Worm (Caenorhabditis elegans) whole organism, late embryonic: ENCODE measurements around the gene srd-38.

Experiments
- C38D4.7 ChIP-seq: fragments of 200-800 bp; sonication (Bioruptor generic); optimal IDR thresholded peaks from 2 replicates; lab custom pipeline; 2018; ENCODE audit warnings: mild to moderate bottlenecking, missing genetic modification characterization, moderate library complexity, missing compliant biosample characterization
- F13H6.1 ChIP-seq: sonication (generic microtip); optimal IDR thresholded peaks from 2 replicates; lab custom pipeline; 2016; ENCODE audit warnings: missing genetic modification characterization, missing compliant biosample characterization
- K02D7.2 ChIP-seq: sonication (generic microtip); optimal IDR thresholded peaks from 2 replicates; lab custom pipeline; 2017; ENCODE audit warnings: mild to moderate bottlenecking, missing genetic modification characterization, missing compliant biosample characterization
- K09A11.1 ChIP-seq: sonication (generic microtip); optimal IDR thresholded peaks from 2 replicates; lab custom pipeline; 2017; ENCODE audit warnings: antibody characterized with exemption, mild to moderate bottlenecking, missing genetic modification characterization, missing compliant biosample characterization; ENCODE audit not compliant: insufficient read depth
- Y22D7AL.16 ChIP-seq: sonication (generic microtip); optimal IDR thresholded peaks from 2 replicates; lab custom pipeline; 2016; ENCODE audit warnings: missing genetic modification characterization, missing compliant biosample characterization
- ama-1 ChIP-seq: fragments of 150-350 bp; optimal IDR thresholded peaks from 2 replicates; lab custom pipeline; 2014
- ceh-14 ChIP-seq: sonication (generic microtip); optimal IDR thresholded peaks from 2 replicates; lab custom pipeline; 2016; ENCODE audit warnings: missing genotype, missing genetic modification characterization, missing compliant biosample characterization
- ceh-19 ChIP-seq: fragments of 200-800 bp; sonication (Bioruptor generic); optimal IDR thresholded peaks from 2 replicates; lab custom pipeline; 2018; ENCODE audit warnings: mild to moderate bottlenecking, missing genetic modification characterization, missing compliant biosample characterization
- ceh-2 ChIP-seq: sonication (generic microtip); optimal IDR thresholded peaks from 2 replicates; lab custom pipeline; 2016; ENCODE audit warnings: missing genotype, missing genetic modification characterization, missing compliant biosample characterization
- ceh-24 ChIP-seq: sonication (generic microtip); optimal IDR thresholded peaks from 2 replicates; lab custom pipeline; 2016; ENCODE audit warnings: mild to moderate bottlenecking, missing genetic modification characterization, missing compliant biosample characterization
- ceh-30 ChIP-seq: fragments of 150-350 bp; optimal IDR thresholded peaks from 2 replicates; lab custom pipeline; 2014; ENCODE audit warnings: missing biosample characterization, missing genetic modification characterization
- ceh-31 ChIP-seq: sonication (generic microtip); optimal IDR thresholded peaks from 2 replicates; lab custom pipeline; 2016; ENCODE audit warnings: missing genetic modification characterization, missing compliant biosample characterization
- ceh-45 ChIP-seq: fragments of 200-800 bp; sonication (Bioruptor generic); IDR thresholded peaks from 2 replicates; pipeline ENCODE4 v1.3.6; 2022; ENCODE audit warnings: missing genetic modification reagents, missing genetic modification characterization, missing compliant biosample characterization
- ceh-9 ChIP-seq: sonication (generic microtip); optimal IDR thresholded peaks from 2 replicates; lab custom pipeline; 2016; ENCODE audit warnings: mild to moderate bottlenecking, missing genetic modification characterization, inconsistent platforms, missing compliant biosample characterization
- elt-2 ChIP-seq: sonication (generic microtip); optimal IDR thresholded peaks from 2 replicates; lab custom pipeline; 2016; ENCODE audit warnings: missing genetic modification reagents, missing genetic modification characterization, missing compliant biosample characterization
- eyg-1 ChIP-seq: sonication (generic microtip); optimal IDR thresholded peaks from 2 replicates; lab custom pipeline; 2016; ENCODE audit warnings: missing genotype, missing genetic modification characterization, missing compliant biosample characterization
- fkh-10 ChIP-seq: fragments of 150-350 bp; optimal IDR thresholded peaks from 2 replicates; lab custom pipeline; 2014; ENCODE audit warnings: missing biosample characterization, missing genetic modification reagents, missing genetic modification characterization
- fkh-6 ChIP-seq: sonication (generic microtip); optimal IDR thresholded peaks from 2 replicates; lab custom pipeline; 2016; ENCODE audit warnings: missing genetic modification characterization, missing compliant biosample characterization
- gmeb-2 ChIP-seq: sonication (generic microtip); optimal IDR thresholded peaks from 2 replicates; lab custom pipeline; 2016; ENCODE audit warnings: missing genetic modification characterization, inconsistent platforms, missing compliant biosample characterization
- hlh-15 ChIP-seq: sonication (generic microtip); optimal IDR thresholded peaks from 2 replicates; lab custom pipeline; 2016; ENCODE audit warnings: missing genetic modification characterization, missing compliant biosample characterization
- hlh-30 ChIP-seq: sonication (generic microtip); optimal IDR thresholded peaks from 2 replicates; lab custom pipeline; 2017; ENCODE audit warnings: antibody characterized with exemption, missing genetic modification characterization, missing compliant biosample characterization; ENCODE audit not compliant: insufficient read depth
- hlh-6 ChIP-seq: sonication (generic microtip); optimal IDR thresholded peaks from 2 replicates; lab custom pipeline; 2016; ENCODE audit warnings: missing genotype, missing genetic modification characterization, missing compliant biosample characterization
- lim-6 ChIP-seq: sonication (generic microtip); optimal IDR thresholded peaks from 2 replicates; lab custom pipeline; 2016; ENCODE audit warnings: missing genetic modification characterization, missing compliant biosample characterization
- madf-2 ChIP-seq: sonication (generic microtip); optimal IDR thresholded peaks from 2 replicates; lab custom pipeline; 2017; ENCODE audit warnings: missing genetic modification characterization, missing compliant biosample characterization
- nhr-11 ChIP-seq: fragments of 150-350 bp; optimal IDR thresholded peaks from 2 replicates; lab custom pipeline; 2014; ENCODE audit warnings: missing biosample characterization, missing genetic modification characterization
- nhr-232 ChIP-seq: sonication (generic microtip); optimal IDR thresholded peaks from 2 replicates; lab custom pipeline; 2016; ENCODE audit warnings: missing genetic modification characterization, missing compliant biosample characterization
- npax-4 ChIP-seq: sonication (generic microtip); optimal IDR thresholded peaks from 2 replicates; lab custom pipeline; 2016; ENCODE audit warnings: missing genetic modification characterization, missing compliant biosample characterization
- odd-2 ChIP-seq: sonication (generic microtip); optimal IDR thresholded peaks from 2 replicates; lab custom pipeline; 2017; ENCODE audit warnings: antibody characterized with exemption, mild to moderate bottlenecking, missing genetic modification characterization, missing compliant biosample characterization
- pax-1 ChIP-seq: fragments of 150-350 bp; optimal IDR thresholded peaks from 2 replicates; lab custom pipeline; 2014; ENCODE audit warnings: missing biosample characterization, missing genetic modification characterization
- rnt-1 ChIP-seq: sonication (generic microtip); optimal IDR thresholded peaks from 2 replicates; lab custom pipeline; 2016; ENCODE audit warnings: missing genetic modification characterization, missing compliant biosample characterization
- sox-2 ChIP-seq: fragments of 200-800 bp; sonication (Bioruptor generic); IDR thresholded peaks from 2 replicates; pipeline ENCODE4 v1.3.6; 2022; ENCODE audit warnings: missing genetic modification reagents, missing genetic modification characterization, missing compliant biosample characterization
- syd-9 ChIP-seq: sonication (generic microtip); optimal IDR thresholded peaks from 2 replicates; lab custom pipeline; 2016; ENCODE audit warnings: mild to moderate bottlenecking, missing genetic modification characterization, moderate library complexity, missing compliant biosample characterization
- tbx-2 ChIP-seq: sonication (generic microtip); optimal IDR thresholded peaks from 2 replicates; lab custom pipeline; 2016; ENCODE audit warnings: missing genetic modification characterization, missing compliant biosample characterization
- ttx-3 ChIP-seq: sonication (generic microtip); optimal IDR thresholded peaks from 2 replicates; lab custom pipeline; 2016; ENCODE audit warnings: missing genetic modification reagents, missing genetic modification characterization, missing compliant biosample characterization
- unc-3 ChIP-seq, 2 experiments: fragments of 200-800 bp in 1 of 2; sonication (Bioruptor generic) in 1 of 2; sonication (generic microtip) in 1 of 2; conservative IDR thresholded peaks in 1 of 2; optimal IDR thresholded peaks in 1 of 2; 2 replicates each; pipeline versions ENCODE4 v1.3.6 to Lab custom; 2016 to 2022; ENCODE audit warnings: missing compliant biosample characterization in 2 of 2, missing genetic modification characterization in 2 of 2, missing genetic modification reagents in 1 of 2
- unc-42 ChIP-seq: sonication (generic microtip); optimal IDR thresholded peaks from 2 replicates; lab custom pipeline; 2016; ENCODE audit warnings: missing genotype, missing genetic modification characterization, missing compliant biosample characterization
- unc-55 ChIP-seq: sonication (generic microtip); optimal IDR thresholded peaks from 2 replicates; lab custom pipeline; 2017; ENCODE audit warnings: missing biosample characterization, missing genetic modification reagents, missing genetic modification characterization
- zip-5 ChIP-seq: sonication (generic microtip); optimal IDR thresholded peaks from 2 replicates; lab custom pipeline; 2016; ENCODE audit warnings: missing genetic modification characterization, missing compliant biosample characterization

Gene srd-38

ce11 chrX:13288715-13289114 is 2.9 kb upstream of the srd-38 start, which contains the start of gene R04D3.4:
TSS of gene R04D3.4 (minus strand) at chrX:13288815.
- TF ChIP-seq nhr-11 (tag; lab: Kevin White, UChicago): no peak
- TF ChIP-seq pax-1: no peak
- TF ChIP-seq ceh-19: no peak
- no peak for TF ChIP-seq ceh-45 (GFP tag; lab: Robert Waterston, UW)
- no peak for TF ChIP-seq Y22D7AL.16
- TF ChIP-seq unc-3 (GFP tag; conservative IDR thresholded peaks at IDR 0.05; lab: Robert Waterston, UW): no peak
- TF ChIP-seq unc-3 (tag; optimal IDR thresholded peaks at IDR 0.05; lab: Kevin White, UChicago): no peak

- TF ChIP-seq nhr-11 (tag; lab: Kevin White, UChicago) (no peak), unc-55 (GFP tag; lab: Kevin White, UChicago) (no peak), K02D7.2 (tag; lab: Kevin White, UChicago) (no peak), F13H6.1 (tag; lab: Kevin White, UChicago) (no peak), K09A11.1 (tag; lab: Kevin White, UChicago) (no peak)
These were observed 1.1 kb upstream of the srd-38 start, which contains the start of gene R04D3.3 for ce11 chrX:13290531-13290930. TSS of gene R04D3.3 (minus strand) at chrX:13290631.

- no peak for TF ChIP-seq hlh-6
- TF ChIP-seq ceh-31 (tag; lab: Kevin White, UChicago): no peak
- no peak for TF ChIP-seq zip-5 (tag; lab: Kevin White, UChicago)
- no peak for TF ChIP-seq C38D4.7 (GFP tag; lab: Kevin White, UChicago)
- no peak for TF ChIP-seq npax-4 (tag; lab: Kevin White, UChicago)
- no peak for TF ChIP-seq gmeb-2 (tag; lab: Kevin White, UChicago)
- no peak for TF ChIP-seq madf-2 (tag; lab: Kevin White, UChicago)
- TF ChIP-seq ama-1 (lab: Kevin White, UChicago): no peak
These were observed 1.4 kb downstream of the srd-38 start for ce11 chrX:13293023-13293422.

- TF ChIP-seq ceh-24 (tag; lab: Kevin White, UChicago): no peak
- no peak for TF ChIP-seq unc-42 (tag; lab: Kevin White, UChicago)
- TF ChIP-seq nhr-11 (tag; lab: Kevin White, UChicago): no peak
- no peak for TF ChIP-seq ceh-30 (tag; lab: Kevin White, UChicago)
- TF ChIP-seq fkh-10: no peak
- TF ChIP-seq ceh-2: no peak
- TF ChIP-seq lim-6 (tag; lab: Kevin White, UChicago): no peak
- TF ChIP-seq hlh-15 (tag; lab: Kevin White, UChicago): no peak
- TF ChIP-seq tbx-2 (tag; lab: Kevin White, UChicago): no peak
- no peak for TF ChIP-seq syd-9 (tag; lab: Kevin White, UChicago)
- no peak for TF ChIP-seq nhr-232
- no peak for TF ChIP-seq elt-2
- no peak for TF ChIP-seq ceh-14 (tag; lab: Kevin White, UChicago)
- TF ChIP-seq hlh-30 (tag; lab: Kevin White, UChicago): no peak
- TF ChIP-seq fkh-6 (tag; lab: Kevin White, UChicago): no peak
- no peak for TF ChIP-seq unc-3 (GFP tag; conservative IDR thresholded peaks at IDR 0.05; lab: Robert Waterston, UW)
- no peak for TF ChIP-seq unc-3 (tag; optimal IDR thresholded peaks at IDR 0.05; lab: Kevin White, UChicago)
- no peak for TF ChIP-seq odd-2 (tag; lab: Kevin White, UChicago)
- no peak for TF ChIP-seq sox-2 (GFP tag; lab: Robert Waterston, UW)
- no peak for TF ChIP-seq zip-5 (tag; lab: Kevin White, UChicago)
These were observed 3.1 kb downstream of the srd-38 start, which contains the start of gene srd-36 for ce11 chrX:13294669-13295068. TSS of gene srd-36 (minus strand) at chrX:13294769.

ce11 chrX:13300503-13300902 is 8.9 kb downstream of the srd-38 start, which contains the start of gene srd-39:
TSS of gene srd-39 (minus strand) at chrX:13300603.
- no peak for TF ChIP-seq Y22D7AL.16
- no peak for TF ChIP-seq hlh-15 (tag; lab: Kevin White, UChicago)
- no peak for TF ChIP-seq eyg-1
- TF ChIP-seq rnt-1 (tag; lab: Kevin White, UChicago): no peak
- TF ChIP-seq ttx-3 (tag; lab: Kevin White, UChicago): no peak
- no peak for TF ChIP-seq ceh-9 (tag; lab: Kevin White, UChicago)
